Worm (Caenorhabditis elegans) whole organism, L3 larva: Measurements from ENCODE around the gene ttr-57.

Experiments used
- ZK546.5 ChIP-seq: sonication (generic microtip); optimal IDR thresholded peaks from 2 replicates; lab custom pipeline; 2017; ENCODE audit warnings: missing biosample characterization, missing genetic modification characterization
- aly-2 ChIP-seq: fragments of 150-350 bp; optimal IDR thresholded peaks from 2 replicates; lab custom pipeline; 2014; ENCODE audit warnings: missing biosample characterization, missing genetic modification characterization
- ama-1 ChIP-seq: fragments of 150-350 bp; optimal IDR thresholded peaks from 2 replicates; lab custom pipeline; 2018
- ceh-16 ChIP-seq: sonication (generic microtip); optimal IDR thresholded peaks from 2 replicates; lab custom pipeline; 2017; ENCODE audit warnings: missing biosample characterization, missing genetic modification characterization
- ceh-28 ChIP-seq: fragments of 150-350 bp; optimal IDR thresholded peaks from 2 replicates; lab custom pipeline; 2014; ENCODE audit warnings: missing biosample characterization, missing genetic modification reagents, missing genetic modification characterization
- ceh-82 ChIP-seq: fragments of 150-350 bp; optimal IDR thresholded peaks from 2 replicates; lab custom pipeline; 2014; ENCODE audit warnings: missing biosample characterization, missing genetic modification characterization
- ceh-9 ChIP-seq: sonication (generic microtip); optimal IDR thresholded peaks from 2 replicates; lab custom pipeline; 2018; ENCODE audit warnings: missing biosample characterization, missing genetic modification characterization
- daf-12 ChIP-seq: fragments of 150-350 bp; optimal IDR thresholded peaks from 2 replicates; lab custom pipeline; 2014; ENCODE audit warnings: missing biosample characterization, missing genetic modification reagents, missing genetic modification characterization
- egl-27 ChIP-seq: sonication (generic microtip); optimal IDR thresholded peaks from 4 replicates; lab custom pipeline; 2017; ENCODE audit warnings: missing biosample characterization, missing genetic modification reagents, missing genetic modification characterization
- egl-5 ChIP-seq: fragments of 150-350 bp; optimal IDR thresholded peaks from 2 replicates; lab custom pipeline; 2017; ENCODE audit warnings: missing biosample characterization, missing genetic modification reagents, missing genetic modification characterization, inconsistent platforms
- elt-1 ChIP-seq: fragments of 150-350 bp; optimal IDR thresholded peaks from 2 replicates; lab custom pipeline; 2014; ENCODE audit warnings: missing biosample characterization, missing genetic modification characterization
- elt-2 ChIP-seq: sonication (generic microtip); optimal IDR thresholded peaks from 2 replicates; lab custom pipeline; 2016; ENCODE audit warnings: missing genetic modification reagents, mild to moderate bottlenecking, missing genetic modification characterization, missing compliant biosample characterization
- elt-3 ChIP-seq, 3 experiments: fragments of 150-350 bp in 1 of 3; sonication (generic microtip) in 2 of 3; optimal IDR thresholded peaks; 2 replicates in 2 of 3; 4 replicates in 1 of 3; lab custom pipeline; 2014 to 2017; ENCODE audit warnings: missing biosample characterization in 3 of 3, missing genetic modification characterization in 3 of 3
- fkh-10 ChIP-seq: sonication (generic microtip); optimal IDR thresholded peaks from 2 replicates; lab custom pipeline; 2017; ENCODE audit warnings: missing biosample characterization, missing genetic modification reagents, missing genetic modification characterization
- hmg-11 ChIP-seq: sonication (generic microtip); optimal IDR thresholded peaks from 2 replicates; lab custom pipeline; 2016; ENCODE audit warnings: missing genetic modification characterization, missing compliant biosample characterization
- jun-1 ChIP-seq: fragments of 150-350 bp; optimal IDR thresholded peaks from 2 replicates; lab custom pipeline; 2014; ENCODE audit warnings: missing biosample characterization, missing genetic modification reagents, missing genetic modification characterization
- lin-15B ChIP-seq: fragments of 150-350 bp; optimal IDR thresholded peaks from 2 replicates; lab custom pipeline; 2014; ENCODE audit warnings: missing biosample characterization, missing genetic modification characterization
- lsy-12 ChIP-seq: sonication (generic microtip); optimal IDR thresholded peaks from 2 replicates; lab custom pipeline; 2016; ENCODE audit warnings: mild to moderate bottlenecking, missing genetic modification characterization, missing compliant biosample characterization
- mml-1 ChIP-seq: fragments of 150-350 bp; sonication (generic microtip); optimal IDR thresholded peaks from 3 replicates; lab custom pipeline; 2014; ENCODE audit warnings: missing biosample characterization, missing genetic modification characterization
- nhr-11 ChIP-seq: fragments of 150-350 bp; optimal IDR thresholded peaks from 2 replicates; lab custom pipeline; 2014; ENCODE audit warnings: missing biosample characterization, missing genetic modification characterization
- nhr-12 ChIP-seq: fragments of 150-350 bp; optimal IDR thresholded peaks from 2 replicates; lab custom pipeline; 2014; ENCODE audit warnings: missing biosample characterization, missing genetic modification characterization
- nhr-23 ChIP-seq: fragments of 150-350 bp; optimal IDR thresholded peaks from 2 replicates; lab custom pipeline; 2014; ENCODE audit warnings: missing biosample characterization, missing genetic modification reagents, missing genetic modification characterization
- nhr-237 ChIP-seq: fragments of 150-350 bp; optimal IDR thresholded peaks from 2 replicates; lab custom pipeline; 2014; ENCODE audit warnings: missing biosample characterization, missing genetic modification characterization
- nhr-28 ChIP-seq: fragments of 150-350 bp; optimal IDR thresholded peaks from 2 replicates; lab custom pipeline; 2014; ENCODE audit warnings: missing biosample characterization, missing genetic modification characterization
- nhr-43 ChIP-seq: sonication (generic microtip); optimal IDR thresholded peaks from 2 replicates; lab custom pipeline; 2016; ENCODE audit warnings: mild to moderate bottlenecking, missing genetic modification characterization, missing compliant biosample characterization; ENCODE audit not compliant: poor library complexity, severe bottlenecking
- nhr-76 ChIP-seq: fragments of 150-350 bp; sonication (generic microtip); optimal IDR thresholded peaks from 5 replicates; lab custom pipeline; 2014; ENCODE audit warnings: missing biosample characterization, missing genetic modification characterization
- pha-4 ChIP-seq: fragments of 150-350 bp; optimal IDR thresholded peaks from 2 replicates; lab custom pipeline; 2014; ENCODE audit warnings: missing biosample characterization, missing genetic modification reagents, missing genetic modification characterization
- pqm-1 ChIP-seq: fragments of 150-350 bp; optimal IDR thresholded peaks from 2 replicates; lab custom pipeline; 2017; ENCODE audit warnings: missing biosample characterization, missing genetic modification characterization, inconsistent platforms
- sea-2 ChIP-seq: fragments of 150-350 bp; sonication (generic microtip); optimal IDR thresholded peaks from 4 replicates; lab custom pipeline; 2014; ENCODE audit warnings: missing biosample characterization, missing genetic modification reagents, missing genetic modification characterization
- skn-1 ChIP-seq: fragments of 150-350 bp; optimal IDR thresholded peaks from 2 replicates; lab custom pipeline; 2014; ENCODE audit warnings: missing biosample characterization, missing genetic modification characterization
- snpc-4 ChIP-seq: fragments of 150-350 bp; optimal IDR thresholded peaks from 2 replicates; lab custom pipeline; 2014; ENCODE audit warnings: missing biosample characterization, missing genetic modification characterization
- tbx-2 ChIP-seq: sonication (generic microtip); optimal IDR thresholded peaks from 2 replicates; lab custom pipeline; 2016; ENCODE audit warnings: mild to moderate bottlenecking, missing genetic modification characterization, missing compliant biosample characterization
- unc-62 ChIP-seq: fragments of 150-350 bp; sonication (generic microtip); optimal IDR thresholded peaks from 4 replicates; lab custom pipeline; 2014; ENCODE audit warnings: missing biosample characterization, missing genetic modification reagents, missing genetic modification characterization
- zag-1 ChIP-seq: fragments of 150-350 bp; optimal IDR thresholded peaks from 2 replicates; lab custom pipeline; 2014; ENCODE audit warnings: missing biosample characterization, missing genetic modification characterization
- ztf-11 ChIP-seq: fragments of 150-350 bp; optimal IDR thresholded peaks from 2 replicates; lab custom pipeline; 2014; ENCODE audit warnings: missing biosample characterization, missing genetic modification characterization
- ztf-4 ChIP-seq: fragments of 150-350 bp; optimal IDR thresholded peaks from 2 replicates; lab custom pipeline; 2014; ENCODE audit warnings: missing biosample characterization, missing genetic modification characterization

ttr-57 gene

ce11 chrV:20599795-20600194 lies 5.1 kb upstream of the ttr-57 start, which contains the start of gene col-163:
Gene col-163, plus strand, starts transcription at chrV:20600095.
- TF ChIP-seq nhr-11 (tag; lab: Kevin White, UChicago) (no peak), ZK546.5 (no peak)

ce11 chrV:20600704-20601103 lies 4.2 kb upstream of the ttr-57 start:
- TF ChIP-seq daf-12 (tag; lab: Kevin White, UChicago) (no peak), snpc-4 (tag; lab: Kevin White, UChicago) (no peak), nhr-28 (tag; lab: Kevin White, UChicago) (no peak), unc-62 (GFP tag; lab: Kevin White, UChicago) (no peak), aly-2 (no peak), sea-2 (GFP tag; lab: Kevin White, UChicago) (no peak), ZK546.5 (no peak), ztf-11 (no peak), nhr-23 (tag; lab: Kevin White, UChicago) (no peak), elt-3 (tag; optimal IDR thresholded peaks at IDR 0.05; lab: Kevin White, UChicago) (no peak), ceh-82 (no peak), ama-1 (no peak), ztf-4 (tag; lab: Kevin White, UChicago) (no peak), ceh-16 (tag; lab: Kevin White, UChicago) (no peak), fkh-10 (GFP tag; lab: Kevin White, UChicago) (no peak), jun-1 (no peak), nhr-237 (no peak), skn-1 (tag; lab: Kevin White, UChicago) (no peak), zag-1 (tag; lab: Kevin White, UChicago) (no peak), lin-15B (no peak)

DNA sequence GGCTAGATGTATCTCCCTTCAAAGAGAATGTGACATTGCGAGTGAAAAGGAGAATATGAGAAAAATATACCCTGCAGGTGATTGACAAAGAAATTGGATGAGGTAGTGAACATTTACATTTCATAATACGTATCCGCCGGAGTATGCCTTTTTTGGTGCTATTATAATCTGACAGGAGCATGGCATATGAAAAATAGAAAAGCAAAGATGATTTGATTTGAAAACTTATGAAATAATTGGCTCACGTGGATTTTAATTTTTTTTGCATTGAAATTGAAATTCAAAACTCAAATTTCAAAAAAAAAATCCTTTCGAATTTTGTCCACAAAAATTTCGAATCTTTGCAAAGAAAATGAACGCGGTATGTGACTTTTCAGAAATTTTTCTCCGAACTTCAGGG lies 1.9 kb upstream of the ttr-57 start, which contains the start of gene ttr-11:
Gene ttr-11, plus strand, starts transcription at position 301 of the 400 bp plus-strand sequence.
- TF ChIP-seq nhr-12 (tag; lab: Kevin White, UChicago) (no peak), mml-1 (no peak), ceh-9 (tag; lab: Kevin White, UChicago) (no peak), nhr-76 (tag; lab: Kevin White, UChicago) (no peak), ZK546.5 (no peak), zag-1 (tag; lab: Kevin White, UChicago) (no peak), egl-5 (tag; lab: Kevin White, UChicago) (no peak), elt-2 (tag; lab: Kevin White, UChicago) (no peak), elt-1 (tag; lab: Kevin White, UChicago) (no peak), jun-1 (no peak), ceh-16 (tag; lab: Kevin White, UChicago) (no peak), pha-4 (no peak), nhr-23 (tag; lab: Kevin White, UChicago) (no peak), pqm-1 (tag; lab: Kevin White, UChicago) (no peak), egl-27 (tag; lab: Kevin White, UChicago) (no peak), ztf-4 (tag; lab: Kevin White, UChicago) (no peak), ztf-11 (no peak), skn-1 (tag; lab: Kevin White, UChicago) (no peak)

- TF ChIP-seq pha-4 (no peak), lsy-12 (tag; lab: Kevin White, UChicago) (no peak), nhr-23 (tag; lab: Kevin White, UChicago) (no peak), ceh-16 (tag; lab: Kevin White, UChicago) (no peak), egl-27 (tag; lab: Kevin White, UChicago) (no peak), hmg-11 (no peak), tbx-2 (no peak), skn-1 (tag; lab: Kevin White, UChicago) (no peak), aly-2 (no peak), mml-1 (no peak)
These were observed 1.7 kb downstream of the ttr-57 start, which contains the start of gene F46B3.23 for ce11 chrV:20606617-20607016. Gene F46B3.23, minus strand, starts transcription at chrV:20606717.

ce11 chrV:20608688-20609087 lies 3.8 kb downstream of the ttr-57 start, which contains the start of gene ttr-12:
Gene ttr-12, minus strand, starts transcription at chrV:20608788.
- TF ChIP-seq ceh-28 (tag; lab: Kevin White, UChicago): no peak
- TF ChIP-seq nhr-43 (tag; lab: Kevin White, UChicago): peak; percentile 7
- TF ChIP-seq, all 47 proteins: peak for 1
